Worm (Caenorhabditis elegans): ENCODE results near the gene phf-15.

phf-15 gene

DNA sequence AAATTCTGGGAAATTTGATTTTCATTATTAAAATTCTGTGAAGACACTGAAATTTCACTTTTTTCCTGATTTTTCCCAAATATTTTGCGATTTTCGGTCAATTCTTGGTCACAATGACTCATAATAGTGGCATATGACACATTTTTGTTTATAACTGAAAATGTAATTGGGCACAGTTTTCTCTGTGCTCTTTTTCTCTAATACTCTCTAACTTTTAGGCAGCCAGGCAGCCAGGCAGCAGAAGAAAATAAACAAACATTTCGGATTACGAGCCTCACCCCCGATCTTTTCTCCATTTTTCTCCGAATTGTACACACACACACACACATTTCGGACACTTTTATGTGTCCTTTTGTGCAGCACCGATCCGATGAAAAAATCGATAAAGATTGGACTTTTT, 15.3 kb upstream of the phf-15 start:
- TF ChIP-seq tab-1 (GFP tag; IDR thresholded peaks at IDR 0.05) (no peak), cog-1 (tag; optimal IDR thresholded peaks at IDR 0.05) (no peak), flt-1 (GFP tag; IDR thresholded peaks at IDR 0.05) (no peak), klf-2 (GFP tag; conservative IDR thresholded peaks at IDR 0.05) (no peak), ref-1 (GFP tag; conservative IDR thresholded peaks at IDR 0.05) (no peak), ztf-29 (GFP tag; IDR thresholded peaks at IDR 0.05) (no peak), med-1 (GFP tag; optimal IDR thresholded peaks at IDR 0.05; ENCODE audit: insufficient read depth) (no peak), T22C8.4 (GFP tag; IDR thresholded peaks at IDR 0.05) (no peak; the same call in 1 of the 2 replicates), ztf-23 (GFP tag; IDR thresholded peaks at IDR 0.05) (no peak)

DNA sequence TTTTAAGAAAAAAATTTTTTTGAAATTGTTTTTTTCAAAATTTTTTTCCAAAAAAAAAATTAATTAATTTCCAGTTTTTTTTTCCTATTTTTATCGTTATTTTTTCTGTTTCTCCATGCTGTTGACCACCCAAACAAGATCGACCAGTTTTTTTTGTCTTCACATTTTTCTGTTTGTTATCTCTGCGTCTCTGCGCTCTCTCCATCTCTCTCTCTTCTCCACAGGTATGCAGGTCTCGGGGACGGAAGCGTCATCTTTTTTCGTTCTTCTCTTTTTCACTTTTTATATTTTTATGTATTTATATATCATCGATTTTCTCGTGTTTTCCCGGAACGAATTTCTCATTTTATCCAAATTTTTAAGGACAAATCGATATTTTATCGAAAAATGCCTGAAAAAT, 13.7 kb upstream of the phf-15 start:
- TF ChIP-seq klf-2 (GFP tag; conservative IDR thresholded peaks at IDR 0.05) (no peak), cog-1 (tag; optimal IDR thresholded peaks at IDR 0.05) (no peak), flt-1 (GFP tag; IDR thresholded peaks at IDR 0.05) (no peak), med-1 (GFP tag; optimal IDR thresholded peaks at IDR 0.05; ENCODE audit: insufficient read depth) (no peak), T22C8.4 (GFP tag; IDR thresholded peaks at IDR 0.05) (no peak), ztf-23 (GFP tag; IDR thresholded peaks at IDR 0.05) (no peak), ref-1 (GFP tag; conservative IDR thresholded peaks at IDR 0.05) (no peak), ztf-29 (GFP tag; IDR thresholded peaks at IDR 0.05) (no peak), tab-1 (GFP tag; IDR thresholded peaks at IDR 0.05) (no peak)

DNA sequence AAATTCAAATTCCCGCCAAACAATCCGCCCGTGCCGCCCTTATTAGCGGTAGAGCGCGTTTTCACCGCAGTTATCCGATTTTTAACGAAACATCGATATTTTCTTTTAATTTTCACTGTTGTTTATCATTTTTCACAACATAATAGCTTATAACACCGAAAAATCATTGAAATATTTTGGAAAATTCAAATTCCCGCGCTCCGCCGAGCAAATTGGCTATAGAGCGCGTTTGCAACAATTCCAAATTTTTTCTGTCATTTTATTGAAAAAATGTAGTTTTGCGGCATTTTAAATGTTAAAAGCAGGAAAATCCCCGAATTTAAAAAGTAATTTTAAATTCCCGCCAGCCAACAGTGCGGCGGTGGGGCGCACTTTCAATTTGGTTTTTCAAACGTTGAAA, 13.0 kb upstream of the phf-15 start:
- TF ChIP-seq cog-1 (tag; optimal IDR thresholded peaks at IDR 0.05), result no peak
- no peak for TF ChIP-seq ztf-23 (GFP tag; IDR thresholded peaks at IDR 0.05)
- no peak for TF ChIP-seq tab-1 (GFP tag; IDR thresholded peaks at IDR 0.05)
- no peak for TF ChIP-seq T22C8.4 (GFP tag; IDR thresholded peaks at IDR 0.05)
- TF ChIP-seq flt-1 (GFP tag; IDR thresholded peaks at IDR 0.05), result no peak
- no peak for TF ChIP-seq klf-2 (GFP tag; conservative IDR thresholded peaks at IDR 0.05)
- TF ChIP-seq ztf-29 (GFP tag; IDR thresholded peaks at IDR 0.05), result no peak

DNA sequence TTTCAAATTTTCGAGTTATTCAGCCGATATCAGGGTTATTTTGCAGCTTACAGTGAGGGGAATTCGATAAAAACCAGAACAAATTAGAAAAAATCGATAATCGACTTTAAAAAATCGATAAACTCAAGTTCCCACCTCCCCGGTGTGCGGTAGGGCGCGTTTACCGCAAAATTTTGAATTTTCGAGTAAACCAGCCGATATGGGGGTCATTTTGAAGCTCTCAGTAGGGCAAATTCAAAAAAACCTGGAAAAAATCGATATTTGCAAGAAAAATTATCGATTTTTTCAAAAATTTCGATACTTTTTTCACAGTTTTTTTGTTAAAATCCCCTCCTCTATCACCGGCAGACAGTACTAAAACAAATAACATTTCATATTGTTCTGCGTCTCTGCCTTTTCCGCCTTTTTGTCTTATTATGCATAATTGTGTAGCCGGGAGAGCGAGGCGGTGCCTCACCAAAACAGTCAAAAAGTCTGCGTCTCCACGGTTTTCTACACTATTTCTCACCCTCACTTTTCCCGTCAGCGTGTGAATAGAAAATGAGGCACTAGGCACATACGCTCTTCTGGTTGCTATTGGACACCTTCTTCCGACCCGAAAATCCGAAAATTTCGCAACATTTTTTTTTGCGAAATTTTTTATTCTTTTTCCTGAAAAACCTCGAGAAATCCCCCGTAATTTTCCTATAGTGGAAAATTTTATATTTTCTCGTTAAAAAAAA, 11.6 kb upstream of the phf-15 start, which contains the start of gene ral-1:
Gene ral-1 (plus strand): TSS at position 435 of the 722 bp plus-strand sequence.
- TF ChIP-seq tab-1 (GFP tag; IDR thresholded peaks at IDR 0.05) (no peak), T22C8.4 (GFP tag; IDR thresholded peaks at IDR 0.05) (peak; percentile 84)

DNA sequence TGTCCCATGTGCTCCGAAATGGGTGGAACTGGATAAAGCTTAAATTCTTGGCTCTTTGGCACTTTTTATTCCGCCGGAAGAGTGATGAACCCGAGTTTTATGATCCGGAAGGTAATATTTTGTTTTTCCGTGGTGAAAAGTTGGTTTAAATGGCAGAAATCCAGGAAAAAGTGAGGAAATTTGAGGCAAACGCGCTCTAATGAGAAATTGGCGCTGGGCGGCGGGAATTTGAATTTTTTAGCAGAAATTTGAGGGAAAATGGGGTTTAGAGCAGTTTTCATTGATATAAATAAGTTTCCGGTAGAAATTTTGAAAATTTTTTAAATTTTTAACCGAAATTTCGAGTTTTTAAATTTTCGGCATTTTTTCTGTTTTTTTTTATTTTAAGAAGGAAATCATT, 11.0 kb upstream of the phf-15 start:
- no peak for TF ChIP-seq flt-1 (GFP tag; IDR thresholded peaks at IDR 0.05)
- no peak for TF ChIP-seq ref-1 (GFP tag; conservative IDR thresholded peaks at IDR 0.05)
- TF ChIP-seq med-1 (GFP tag; optimal IDR thresholded peaks at IDR 0.05; ENCODE audit: insufficient read depth), result no peak
- TF ChIP-seq tab-1 (GFP tag; IDR thresholded peaks at IDR 0.05), result no peak
- no peak for TF ChIP-seq klf-2 (GFP tag; conservative IDR thresholded peaks at IDR 0.05)
- no peak for TF ChIP-seq ztf-29 (GFP tag; IDR thresholded peaks at IDR 0.05)
- TF ChIP-seq T22C8.4 (GFP tag; IDR thresholded peaks at IDR 0.05), result no peak
- no peak for TF ChIP-seq ztf-23 (GFP tag; IDR thresholded peaks at IDR 0.05)
- no peak for TF ChIP-seq cog-1 (tag; optimal IDR thresholded peaks at IDR 0.05)

DNA sequence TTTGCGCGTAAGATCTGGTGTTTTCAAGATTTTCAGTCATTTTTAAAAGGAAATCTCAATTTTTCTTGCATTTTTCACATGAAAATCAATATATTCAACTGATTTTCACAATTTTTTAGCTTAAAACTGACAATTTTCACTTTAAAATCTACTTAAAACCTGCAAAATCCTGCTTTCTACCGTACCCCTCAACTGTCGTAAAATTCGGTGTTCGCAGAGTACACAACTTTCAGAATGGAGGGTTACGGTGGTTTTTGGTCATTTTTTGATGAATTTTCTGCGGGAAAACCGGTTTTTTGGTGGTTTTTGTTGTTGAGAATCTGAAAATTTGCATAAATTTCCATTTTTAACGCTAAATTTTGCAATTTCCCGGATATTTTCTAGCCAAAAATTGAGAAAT, 10.5 kb upstream of the phf-15 start:
- no peak for TF ChIP-seq T22C8.4 (GFP tag; IDR thresholded peaks at IDR 0.05)

DNA sequence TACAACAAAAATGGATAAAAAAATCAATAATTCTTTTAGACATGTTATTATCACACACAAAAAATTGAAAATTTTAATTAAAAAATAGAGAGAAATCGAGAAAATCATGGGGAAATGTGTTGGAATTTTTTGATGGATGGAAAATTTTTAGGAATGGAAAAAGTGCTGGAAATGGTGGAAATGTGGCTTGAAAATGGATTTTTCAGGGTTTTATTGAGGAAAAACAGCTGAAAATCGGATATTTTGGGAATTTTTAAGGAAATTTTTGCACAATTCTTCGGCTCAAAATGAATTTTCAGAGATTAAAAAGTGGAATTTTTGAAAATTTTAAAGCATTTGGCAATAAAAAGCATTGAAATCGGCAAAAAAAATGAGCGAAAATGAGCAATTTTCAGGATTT, 4.8 kb upstream of the phf-15 start:
- TF ChIP-seq klf-2 (GFP tag; conservative IDR thresholded peaks at IDR 0.05) (no peak), tab-1 (GFP tag; IDR thresholded peaks at IDR 0.05) (no peak), med-1 (GFP tag; optimal IDR thresholded peaks at IDR 0.05; ENCODE audit: insufficient read depth) (no peak), ref-1 (GFP tag; conservative IDR thresholded peaks at IDR 0.05) (no peak), flt-1 (GFP tag; IDR thresholded peaks at IDR 0.05) (no peak), cog-1 (tag; optimal IDR thresholded peaks at IDR 0.05) (no peak), T22C8.4 (GFP tag; IDR thresholded peaks at IDR 0.05) (no peak), ztf-29 (GFP tag; IDR thresholded peaks at IDR 0.05) (no peak), ztf-23 (GFP tag; IDR thresholded peaks at IDR 0.05) (no peak)

DNA sequence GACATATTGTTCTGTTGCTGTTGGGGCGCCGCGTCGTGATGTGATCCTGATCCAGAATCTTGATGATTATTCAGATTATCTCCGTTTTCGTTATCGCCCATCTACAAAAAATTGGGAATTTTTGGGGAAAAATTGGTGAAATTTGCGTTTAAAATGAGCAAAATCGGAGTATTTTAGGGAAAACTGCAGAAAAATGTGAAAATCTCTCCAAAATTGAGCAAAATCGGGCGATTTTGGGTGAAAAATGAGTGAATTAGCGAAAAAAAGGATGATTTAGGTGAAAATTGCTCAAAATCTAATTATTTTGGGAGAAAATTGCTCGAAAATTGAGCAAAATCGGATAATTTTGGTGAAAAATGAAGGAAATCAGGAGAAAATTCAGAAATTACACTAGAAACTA, 1.5 kb upstream of the phf-15 start, which contains the start of gene Y53G8AR.9:
Gene Y53G8AR.9 (minus strand): TSS at position 101 of the 400 bp plus-strand sequence.
- no peak for TF ChIP-seq ztf-29 (GFP tag; IDR thresholded peaks at IDR 0.05)
- no peak for TF ChIP-seq flt-1 (GFP tag; IDR thresholded peaks at IDR 0.05)
- TF ChIP-seq klf-2 (GFP tag; conservative IDR thresholded peaks at IDR 0.05), result no peak
- TF ChIP-seq ref-1 (GFP tag; conservative IDR thresholded peaks at IDR 0.05), result no peak
- TF ChIP-seq tab-1 (GFP tag; IDR thresholded peaks at IDR 0.05), result no peak
- TF ChIP-seq ztf-23 (GFP tag; IDR thresholded peaks at IDR 0.05), result no peak
- no peak for TF ChIP-seq cog-1 (tag; optimal IDR thresholded peaks at IDR 0.05)
- no peak for TF ChIP-seq T22C8.4 (GFP tag; IDR thresholded peaks at IDR 0.05)
- TF ChIP-seq med-1 (GFP tag; optimal IDR thresholded peaks at IDR 0.05; ENCODE audit: insufficient read depth), result no peak

DNA sequence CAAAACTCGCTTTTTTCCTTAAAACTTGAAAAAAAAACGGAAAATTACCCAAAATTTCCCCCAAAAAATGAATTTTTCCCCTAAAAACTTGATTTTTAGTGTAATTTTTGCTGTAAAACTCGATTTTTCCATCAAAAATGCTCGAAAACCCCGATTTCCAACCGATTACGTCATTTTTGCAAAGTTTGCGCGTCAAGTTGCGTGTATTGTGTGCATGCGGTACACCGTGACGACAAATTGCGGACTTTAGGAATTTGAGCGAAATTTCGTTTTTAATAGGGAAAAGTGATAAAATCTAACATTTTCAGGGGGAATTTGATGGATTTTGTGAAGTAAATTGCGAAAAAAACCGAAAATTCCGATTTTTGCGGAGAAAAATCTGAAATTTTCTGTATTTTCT, 1.3 kb downstream of the phf-15 start:
- 0 out of 2 replicates have a peak, but pooled peaks have one; percentile 41 for TF ChIP-seq ztf-23 (GFP tag; IDR thresholded peaks at IDR 0.05)
- TF ChIP-seq T22C8.4 (GFP tag; IDR thresholded peaks at IDR 0.05), result no peak

DNA sequence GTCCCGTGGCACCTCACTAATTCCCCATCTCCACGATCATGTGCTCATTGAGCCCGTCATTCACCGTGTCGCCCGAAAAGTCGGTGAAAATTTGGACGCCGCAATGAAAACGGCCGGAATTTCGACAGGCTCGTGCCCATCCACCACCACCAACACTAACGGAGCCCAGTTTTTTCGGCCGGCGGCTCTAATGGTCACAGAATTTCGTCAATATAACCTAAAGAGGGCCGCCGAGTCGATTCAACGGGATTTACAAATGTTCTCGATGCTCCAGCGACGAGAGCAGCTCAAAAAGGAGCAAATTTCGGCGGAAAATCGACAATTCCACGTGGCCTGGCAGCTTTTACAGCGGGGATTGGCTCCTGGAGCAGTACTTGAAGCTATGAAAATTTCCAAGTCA, 6.8 kb downstream of the phf-15 start:
- TF ChIP-seq tab-1 (GFP tag; IDR thresholded peaks at IDR 0.05) (no peak), flt-1 (GFP tag; IDR thresholded peaks at IDR 0.05) (no peak), cog-1 (tag; optimal IDR thresholded peaks at IDR 0.05) (no peak)

DNA sequence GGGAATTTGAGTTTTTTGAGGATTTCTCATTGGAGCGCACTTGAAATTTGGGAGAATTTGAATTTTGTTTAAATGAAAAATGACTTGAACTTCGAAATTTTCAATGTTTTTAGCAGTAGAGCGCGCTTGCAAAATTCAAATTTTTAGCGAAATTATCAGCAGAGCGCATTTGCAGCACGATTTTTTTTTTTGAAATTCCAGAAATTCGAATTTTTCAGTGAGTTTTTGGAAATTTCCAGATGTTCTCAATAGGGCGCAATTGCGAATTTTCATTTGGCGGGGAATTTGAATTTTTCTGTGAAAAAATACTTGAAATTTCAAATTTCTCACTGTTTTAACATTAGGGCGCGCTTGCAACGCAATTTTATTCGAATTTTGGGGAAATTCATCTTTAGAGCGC, 9.1 kb downstream of the phf-15 start:
- TF ChIP-seq ref-1 (GFP tag; conservative IDR thresholded peaks at IDR 0.05) (no peak), flt-1 (GFP tag; IDR thresholded peaks at IDR 0.05) (no peak)
